Worm (Caenorhabditis elegans): ENCODE results near the gene F28F5.6.

Gene F28F5.6

ce11 chrIII:6795326-6795725 lies 23.8 kb downstream of the F28F5.6 start, which contains the start of gene R05H11.1:
TSS of gene R05H11.1 (plus strand) at chrIII:6795626.
- TF ChIP-seq zim-3 (tag; optimal IDR thresholded peaks at IDR 0.05) (no peak), B0336.3 (GFP tag; IDR thresholded peaks at IDR 0.05) (no peak), C17E4.6 (GFP tag; IDR thresholded peaks at IDR 0.05) (no peak), xnd-1 (tag; optimal IDR thresholded peaks at IDR 0.05) (no peak), Y67H2A.10 (GFP tag; conservative IDR thresholded peaks at IDR 0.05) (no peak), fkh-3 (tag; optimal IDR thresholded peaks at IDR 0.05) (no peak), F10E7.11 (tag; optimal IDR thresholded peaks at IDR 0.05) (no peak), ceh-27 (GFP tag; optimal IDR thresholded peaks at IDR 0.05) (no peak), bed-2 (GFP tag; IDR thresholded peaks at IDR 0.05) (no peak), ccch-3 (GFP tag; optimal IDR thresholded peaks at IDR 0.05) (no peak), repo-1 (tag; optimal IDR thresholded peaks at IDR 0.05) (no peak), madf-3 (GFP tag; IDR thresholded peaks at IDR 0.05) (no peak), somi-1 (GFP tag; optimal IDR thresholded peaks at IDR 0.05) (no peak), hmg-20 (GFP tag; IDR thresholded peaks at IDR 0.05) (no peak), T07F8.4 (tag; optimal IDR thresholded peaks at IDR 0.05) (no peak), athp-1 (tag; optimal IDR thresholded peaks at IDR 0.05) (no peak), rec-8 (tag; optimal IDR thresholded peaks at IDR 0.05) (no peak), hlh-12 (tag; optimal IDR thresholded peaks at IDR 0.05) (no peak), lag-1 (GFP tag; IDR thresholded peaks at IDR 0.05) (no peak)
